Worm (Caenorhabditis elegans): ENCODE data around the gene pro-1.

Gene pro-1

DNA sequence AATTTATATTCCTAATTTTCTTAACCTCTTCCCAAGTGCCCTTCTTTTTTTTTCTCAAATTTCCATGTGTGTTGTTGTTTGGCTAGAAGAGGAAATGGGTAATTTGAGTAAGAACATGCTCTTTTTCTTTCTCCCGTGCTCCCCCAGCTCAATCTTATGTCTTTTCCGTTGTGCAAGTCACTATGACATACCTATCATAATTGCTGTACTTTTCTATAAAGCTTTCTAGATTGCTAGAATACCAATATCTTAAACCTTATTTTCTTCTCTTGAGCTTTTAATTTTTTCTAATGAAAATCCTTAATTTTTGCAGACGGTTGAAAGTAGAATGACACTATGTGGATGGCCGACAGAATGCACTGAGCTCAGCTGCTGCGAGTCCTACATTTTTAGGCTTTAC is 28.5 kb upstream of the pro-1 start, which contains the start of gene txt-13:
txt-13 (plus strand) TSS at position 301 of the 400 bp plus-strand sequence.
- TF ChIP-seq klf-2 (GFP tag; conservative IDR thresholded peaks at IDR 0.05) (no peak), flt-1 (GFP tag; IDR thresholded peaks at IDR 0.05) (no peak), T22C8.4 (GFP tag; IDR thresholded peaks at IDR 0.05) (no peak)

DNA sequence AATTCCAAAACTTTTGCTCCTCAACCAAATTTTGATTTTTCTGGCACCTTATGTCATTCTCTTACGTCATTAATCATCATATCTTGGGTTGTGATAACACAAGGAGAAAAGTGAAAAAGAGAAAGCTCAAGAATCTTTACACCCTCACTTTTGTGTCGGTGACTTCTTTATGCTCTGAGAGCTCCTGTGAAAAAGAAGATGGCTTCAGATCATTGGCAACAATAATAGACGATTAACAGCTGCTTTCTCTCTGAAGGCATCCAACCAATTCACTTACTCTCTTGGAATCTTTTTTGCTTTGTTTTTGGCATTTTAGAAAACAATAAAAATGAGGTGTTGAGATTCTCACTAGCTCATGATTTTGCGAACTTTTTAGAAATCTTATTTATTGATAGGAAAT is 27.7 kb upstream of the pro-1 start:
- no peak for TF ChIP-seq T22C8.4 (GFP tag; IDR thresholded peaks at IDR 0.05)
- no peak for TF ChIP-seq ref-1 (GFP tag; conservative IDR thresholded peaks at IDR 0.05)
- TF ChIP-seq flt-1 (GFP tag; IDR thresholded peaks at IDR 0.05), result no peak
- no peak for TF ChIP-seq med-1 (GFP tag; optimal IDR thresholded peaks at IDR 0.05; ENCODE audit: insufficient read depth)

DNA sequence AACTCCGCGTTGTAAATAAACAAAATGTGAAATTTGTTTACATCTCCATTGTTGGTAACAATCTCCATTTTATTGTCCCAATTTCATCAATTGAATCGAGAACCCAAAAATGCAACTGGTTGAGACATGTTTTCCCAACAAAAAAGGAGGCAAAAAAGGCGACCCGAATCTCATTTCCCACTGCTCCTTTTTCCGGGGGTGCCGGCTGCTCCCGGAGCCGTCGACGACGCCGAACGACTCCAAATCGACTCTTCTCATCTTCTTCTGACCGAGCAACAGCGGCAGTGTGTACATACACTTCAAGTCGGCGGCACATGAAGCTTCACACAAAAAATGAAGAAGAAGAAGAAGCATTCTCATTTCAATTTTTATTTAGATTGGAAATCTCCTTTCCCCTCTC is 24.7 kb upstream of the pro-1 start:
- TF ChIP-seq flt-1 (GFP tag; IDR thresholded peaks at IDR 0.05), result no peak

DNA sequence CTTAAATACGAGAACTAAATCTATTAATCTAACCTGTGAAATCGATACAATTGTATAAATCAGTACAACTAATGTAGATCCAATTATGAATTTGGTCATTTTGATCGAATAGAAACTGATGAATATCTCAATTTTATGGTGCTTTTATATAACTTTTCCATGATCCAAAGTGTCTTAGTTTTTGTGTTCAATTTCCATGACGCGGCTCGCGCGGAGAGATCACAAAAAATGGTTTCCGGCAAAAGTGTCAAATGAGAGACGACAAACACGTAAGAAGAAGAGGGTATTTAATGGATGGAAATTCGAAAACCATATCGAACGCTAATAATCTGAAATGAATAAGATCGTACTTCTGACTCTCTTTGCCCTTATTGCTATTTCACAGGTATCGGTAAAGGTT is 22.8 kb upstream of the pro-1 start, which contains the start of the genes C06A1.6 and C06A1.7:
C06A1.6 (minus strand) TSS at position 101 of the 400 bp plus-strand sequence.
C06A1.7 (plus strand) TSS at position 314 of the 400 bp plus-strand sequence.
- TF ChIP-seq ref-1 (GFP tag; conservative IDR thresholded peaks at IDR 0.05), result no peak
- no peak for TF ChIP-seq tab-1 (GFP tag; IDR thresholded peaks at IDR 0.05)
- TF ChIP-seq ztf-23 (GFP tag; IDR thresholded peaks at IDR 0.05), result no peak
- no peak for TF ChIP-seq ztf-29 (GFP tag; IDR thresholded peaks at IDR 0.05)
- TF ChIP-seq klf-2 (GFP tag; conservative IDR thresholded peaks at IDR 0.05), result no peak
- no peak for TF ChIP-seq T22C8.4 (GFP tag; IDR thresholded peaks at IDR 0.05)
- no peak for TF ChIP-seq flt-1 (GFP tag; IDR thresholded peaks at IDR 0.05)
- TF ChIP-seq cog-1 (tag; optimal IDR thresholded peaks at IDR 0.05), result no peak
- TF ChIP-seq med-1 (GFP tag; optimal IDR thresholded peaks at IDR 0.05; ENCODE audit: insufficient read depth), result no peak

DNA sequence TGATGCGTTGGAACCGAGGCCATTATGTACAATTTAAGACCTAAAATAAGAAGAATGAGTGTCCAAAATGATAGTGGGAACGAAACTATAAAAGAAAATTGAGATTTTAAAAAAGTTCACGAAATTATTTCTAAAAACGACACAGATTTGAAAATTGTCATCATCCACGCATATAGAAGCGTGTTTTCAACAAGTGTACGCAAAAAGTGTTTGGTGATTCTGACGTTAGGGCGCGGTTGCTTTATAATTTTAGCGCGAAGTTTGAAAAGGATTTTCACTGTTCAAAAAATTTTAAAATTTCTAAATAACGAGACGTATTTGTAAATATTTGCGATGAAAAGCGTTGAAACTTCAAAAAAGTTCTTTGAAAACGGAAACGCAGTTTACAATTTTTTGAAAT is 21.6 kb upstream of the pro-1 start, which contains the start of gene cdc-48.1:
cdc-48.1 (minus strand) TSS at position 40 of the 400 bp plus-strand sequence.
- TF ChIP-seq tab-1 (GFP tag; IDR thresholded peaks at IDR 0.05), result peak; percentile 80
- TF ChIP-seq klf-2 (GFP tag; conservative IDR thresholded peaks at IDR 0.05), result peak; percentile 76
- TF ChIP-seq ztf-23 (GFP tag; IDR thresholded peaks at IDR 0.05), result peak; percentile 94
- peak; percentile 94 for TF ChIP-seq flt-1 (GFP tag; IDR thresholded peaks at IDR 0.05)
- peak; percentile 76 for TF ChIP-seq T22C8.4 (GFP tag; IDR thresholded peaks at IDR 0.05)
- peak; percentile 99 for TF ChIP-seq cog-1 (tag; optimal IDR thresholded peaks at IDR 0.05)
- peak; percentile 60; the same call in 1 of the 2 replicates for TF ChIP-seq ztf-29 (GFP tag; IDR thresholded peaks at IDR 0.05)
- TF ChIP-seq med-1 (GFP tag; optimal IDR thresholded peaks at IDR 0.05; ENCODE audit: insufficient read depth), result peak; percentile 25
- no peak for TF ChIP-seq ref-1 (GFP tag; conservative IDR thresholded peaks at IDR 0.05)

DNA sequence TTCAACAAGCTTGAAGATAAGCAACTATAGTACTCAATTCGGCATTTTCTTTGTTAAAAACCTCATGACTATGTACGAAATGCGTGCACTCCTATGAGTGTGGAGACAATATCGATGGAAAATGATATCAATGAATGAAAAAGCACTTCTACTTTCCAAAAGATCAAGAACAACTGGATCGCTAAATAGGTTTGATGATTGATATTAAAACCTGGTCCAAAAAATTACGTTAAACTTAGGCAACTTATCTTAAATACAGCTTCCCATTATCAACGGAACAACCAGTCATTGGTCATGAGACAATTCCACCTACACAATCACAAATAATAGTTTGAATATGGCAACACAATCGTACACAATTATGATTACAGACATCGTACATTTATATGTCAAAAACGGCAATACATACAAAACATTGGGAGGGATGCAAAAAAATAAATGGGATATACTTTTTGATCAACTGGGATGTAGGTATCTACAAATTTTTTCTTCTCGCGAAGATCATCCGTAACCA is 17.9 kb upstream of the pro-1 start:
- no peak for TF ChIP-seq cog-1 (tag; optimal IDR thresholded peaks at IDR 0.05)
- TF ChIP-seq flt-1 (GFP tag; IDR thresholded peaks at IDR 0.05), result no peak
- no peak for TF ChIP-seq ztf-29 (GFP tag; IDR thresholded peaks at IDR 0.05)
- TF ChIP-seq med-1 (GFP tag; optimal IDR thresholded peaks at IDR 0.05; ENCODE audit: insufficient read depth), result no peak
- TF ChIP-seq T22C8.4 (GFP tag; IDR thresholded peaks at IDR 0.05), result no peak
- TF ChIP-seq tab-1 (GFP tag; IDR thresholded peaks at IDR 0.05), result no peak
- no peak for TF ChIP-seq ztf-23 (GFP tag; IDR thresholded peaks at IDR 0.05)

DNA sequence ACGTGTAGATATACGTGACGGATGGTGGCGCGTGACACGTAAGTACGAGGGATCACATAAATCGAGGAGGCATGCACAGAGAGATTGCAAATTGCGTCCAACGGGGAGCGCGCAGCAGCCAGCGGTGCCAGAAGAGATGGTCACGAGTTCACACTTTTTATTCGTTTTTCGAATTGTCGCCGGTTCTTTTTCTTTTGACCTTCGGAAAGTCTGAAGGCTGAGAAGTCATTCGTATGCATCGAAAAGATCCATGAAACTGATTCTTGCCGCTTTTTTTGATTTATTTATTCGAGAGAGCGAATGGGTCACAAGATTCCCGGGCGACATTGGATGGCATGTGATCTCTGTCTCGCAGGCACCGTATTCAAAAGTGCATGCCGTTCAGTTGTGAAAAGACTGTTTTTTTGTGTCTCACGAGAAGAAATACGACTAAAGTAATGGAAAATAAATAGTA is 17.2 kb upstream of the pro-1 start:
- TF ChIP-seq med-1 (GFP tag; optimal IDR thresholded peaks at IDR 0.05; ENCODE audit: insufficient read depth) (no peak), ztf-29 (GFP tag; IDR thresholded peaks at IDR 0.05) (no peak), ztf-23 (GFP tag; IDR thresholded peaks at IDR 0.05) (0 out of 2 replicates have a peak, but pooled peaks have one; percentile 20), flt-1 (GFP tag; IDR thresholded peaks at IDR 0.05) (0 out of 2 replicates have a peak, but pooled peaks have one; percentile 41), ref-1 (GFP tag; conservative IDR thresholded peaks at IDR 0.05) (no peak)

DNA sequence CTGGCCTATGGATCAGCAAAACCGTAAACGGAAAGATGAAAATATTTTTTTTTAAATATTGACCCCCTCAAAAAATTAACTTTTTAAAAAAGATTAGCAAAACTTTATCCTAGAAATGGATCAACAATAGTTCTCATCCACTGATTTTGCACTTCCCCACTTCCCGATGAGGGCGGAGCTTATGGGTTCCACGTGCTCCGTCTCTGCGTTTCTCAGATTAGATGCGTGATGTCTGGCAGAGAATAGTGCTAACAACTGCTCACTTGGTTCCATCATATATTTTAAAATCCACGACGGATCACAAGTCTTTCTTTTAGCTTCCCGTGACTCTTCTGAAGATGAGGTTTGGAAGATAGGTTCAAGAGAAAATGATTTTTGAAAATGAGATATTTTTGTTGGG is 16.5 kb upstream of the pro-1 start:
- TF ChIP-seq ztf-23 (GFP tag; IDR thresholded peaks at IDR 0.05) (no peak), klf-2 (GFP tag; conservative IDR thresholded peaks at IDR 0.05) (no peak), ref-1 (GFP tag; conservative IDR thresholded peaks at IDR 0.05) (no peak), cog-1 (tag; optimal IDR thresholded peaks at IDR 0.05) (no peak), tab-1 (GFP tag; IDR thresholded peaks at IDR 0.05) (no peak), flt-1 (GFP tag; IDR thresholded peaks at IDR 0.05) (no peak), T22C8.4 (GFP tag; IDR thresholded peaks at IDR 0.05) (no peak), med-1 (GFP tag; optimal IDR thresholded peaks at IDR 0.05; ENCODE audit: insufficient read depth) (no peak), ztf-29 (GFP tag; IDR thresholded peaks at IDR 0.05) (no peak)

DNA sequence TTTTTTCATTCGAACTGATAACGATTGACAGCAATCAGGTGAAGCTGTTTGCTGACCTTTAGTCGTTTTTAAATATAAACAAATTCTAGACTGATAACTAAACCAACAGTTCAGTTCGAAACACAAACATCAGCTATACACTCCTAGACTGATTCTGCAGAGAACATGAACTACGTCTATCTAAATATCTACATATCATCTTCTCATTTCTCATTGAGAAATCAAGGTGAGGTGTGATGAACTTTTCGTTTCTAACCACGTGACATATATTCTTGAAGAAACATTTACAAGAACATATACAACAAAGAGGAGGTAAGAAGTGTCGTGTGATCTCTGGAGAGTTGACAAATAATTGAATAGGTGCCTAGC is 15.4 kb upstream of the pro-1 start:
- TF ChIP-seq cog-1 (tag; optimal IDR thresholded peaks at IDR 0.05), result no peak
- TF ChIP-seq tab-1 (GFP tag; IDR thresholded peaks at IDR 0.05), result no peak
- no peak for TF ChIP-seq ztf-23 (GFP tag; IDR thresholded peaks at IDR 0.05)
- no peak for TF ChIP-seq T22C8.4 (GFP tag; IDR thresholded peaks at IDR 0.05)
- TF ChIP-seq med-1 (GFP tag; optimal IDR thresholded peaks at IDR 0.05; ENCODE audit: insufficient read depth), result no peak
- no peak for TF ChIP-seq flt-1 (GFP tag; IDR thresholded peaks at IDR 0.05)
- no peak for TF ChIP-seq ref-1 (GFP tag; conservative IDR thresholded peaks at IDR 0.05)
- no peak for TF ChIP-seq ztf-29 (GFP tag; IDR thresholded peaks at IDR 0.05)
- TF ChIP-seq klf-2 (GFP tag; conservative IDR thresholded peaks at IDR 0.05), result no peak

DNA sequence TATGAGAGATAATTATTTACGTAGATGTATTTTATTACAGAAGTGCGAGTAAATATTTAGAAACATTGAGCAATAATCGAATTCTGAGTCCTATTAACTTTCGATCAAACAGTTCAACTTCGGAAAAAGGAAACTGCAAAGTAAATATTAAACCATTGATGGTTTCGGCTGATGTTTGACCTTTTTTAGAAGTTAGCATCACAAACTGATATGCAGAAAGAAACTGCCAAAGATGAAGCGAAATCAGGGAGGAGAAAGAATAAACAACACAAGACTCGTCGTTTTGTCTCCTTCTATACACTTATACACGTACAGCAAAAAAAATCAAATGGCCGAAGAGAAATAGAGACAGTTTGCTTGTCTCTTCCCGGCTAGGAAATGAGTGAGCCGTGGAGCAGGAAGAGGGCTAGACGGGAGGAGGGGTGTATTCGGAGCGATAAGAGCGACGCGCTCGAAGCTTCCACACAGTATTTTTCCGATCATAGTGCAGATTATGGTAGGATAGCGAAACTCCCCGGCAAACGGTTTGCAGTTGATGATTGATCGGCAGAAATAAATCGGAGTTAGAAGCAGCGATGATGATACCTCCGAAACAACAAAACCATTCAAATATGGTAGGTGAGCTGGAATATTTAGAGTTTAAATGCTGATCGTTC is 14.9 kb upstream of the pro-1 start:
- no peak for TF ChIP-seq ref-1 (GFP tag; conservative IDR thresholded peaks at IDR 0.05)
- no peak for TF ChIP-seq flt-1 (GFP tag; IDR thresholded peaks at IDR 0.05)
- TF ChIP-seq ztf-29 (GFP tag; IDR thresholded peaks at IDR 0.05), result no peak
- no peak for TF ChIP-seq cog-1 (tag; optimal IDR thresholded peaks at IDR 0.05)
- no peak for TF ChIP-seq med-1 (GFP tag; optimal IDR thresholded peaks at IDR 0.05; ENCODE audit: insufficient read depth)
- no peak for TF ChIP-seq T22C8.4 (GFP tag; IDR thresholded peaks at IDR 0.05)
- TF ChIP-seq klf-2 (GFP tag; conservative IDR thresholded peaks at IDR 0.05), result no peak
- TF ChIP-seq tab-1 (GFP tag; IDR thresholded peaks at IDR 0.05), result no peak
- TF ChIP-seq ztf-23 (GFP tag; IDR thresholded peaks at IDR 0.05), result no peak

Data from whole organism, midembryonic.